In the genomic region with DNA sequence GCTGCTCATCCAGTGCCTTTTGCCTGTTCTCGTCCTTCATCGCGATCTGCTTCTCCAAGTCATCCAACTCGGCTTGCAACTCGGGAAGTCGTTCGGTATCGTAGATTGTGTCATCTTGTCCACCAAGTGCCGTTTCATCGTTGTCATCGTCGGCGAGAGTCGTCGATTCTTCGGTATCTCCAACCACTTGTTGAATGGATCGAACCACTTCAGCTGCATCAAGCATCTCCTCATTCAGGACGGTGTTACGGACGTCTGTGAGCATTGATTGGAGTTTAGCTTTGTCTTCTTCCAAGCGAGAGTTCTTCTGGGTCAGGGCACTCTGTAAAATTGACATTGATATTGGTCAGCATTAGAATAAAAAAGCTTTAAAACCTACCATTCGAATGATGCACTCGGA, we compare ENCODE assay signal across 2 worm cellular contexts.
A peak's percentile ranks its signal among the peaks of the same experiment; 100 is the strongest.
TF ChIP-seq lines count a peak whose summit lies in the region.

No protein-coding gene starts in this region.

TF ChIP-seq in whole organism, L4 larva, 104 proteins besides CTCF, POLR2A, EP300 and RAD21:
- TF ChIP-seq saeg-2 (GFP tag; IDR thresholded peaks at IDR 0.05; lab: Robert Waterston, UW) (no peak), mdt-29 (GFP tag; IDR thresholded peaks at IDR 0.05; lab: Robert Waterston, UW) (no peak), Y105C5A.15 (GFP tag; IDR thresholded peaks at IDR 0.05; lab: Robert Waterston, UW) (no peak), pqm-1 (tag; optimal IDR thresholded peaks at IDR 0.05; lab: Kevin White, UChicago) (no peak), hlh-11 (tag; optimal IDR thresholded peaks at IDR 0.05; lab: Kevin White, UChicago) (no peak), ceh-20 (GFP tag; IDR thresholded peaks at IDR 0.05; lab: Robert Waterston, UW) (no peak), aha-1 (tag; lab: Kevin White, UChicago) (peak; percentile 90), nhr-6 (tag; optimal IDR thresholded peaks at IDR 0.05; lab: Kevin White, UChicago) (no peak)

TF ChIP-seq in whole organism, young adult, 124 proteins besides CTCF, POLR2A, EP300 and RAD21:
- no peak for TF ChIP-seq egrh-3 (GFP tag; IDR thresholded peaks at IDR 0.05; lab: Robert Waterston, UW)
- no peak for TF ChIP-seq snpc-1.1 (tag; optimal IDR thresholded peaks at IDR 0.05; lab: Kevin White, UChicago; ENCODE audit: insufficient read depth)
- peak; percentile 35; the same call in 1 of the 2 replicates for TF ChIP-seq lin-26 (GFP tag; IDR thresholded peaks at IDR 0.05; lab: Robert Waterston, UW)
- TF ChIP-seq ztf-28 (GFP tag; IDR thresholded peaks at IDR 0.05; lab: Robert Waterston, UW): no peak
- no peak for TF ChIP-seq mes-4 (tag; optimal IDR thresholded peaks at IDR 0.05; lab: Kevin White, UChicago)
